Fruit fly (Drosophila melanogaster) whole organism, prepupa: ENCODE data around the gene RpL34a.

ENCODE experiments used
- Blimp-1 ChIP-seq: fragments of 200-800 bp; sonication (Bioruptor generic); optimal IDR thresholded peaks from 3 replicates; lab custom pipeline; 2017; ENCODE audit warnings: missing biosample characterization, missing genetic modification characterization, mild to moderate bottlenecking, moderate library complexity, missing genetic modification reagents
- CG10669 ChIP-seq: fragments of 200-800 bp; sonication (Bioruptor generic); optimal IDR thresholded peaks from 3 replicates; lab custom pipeline; 2018; ENCODE audit warnings: missing biosample characterization, mild to moderate bottlenecking, missing genetic modification characterization, moderate library complexity
- CG11294 ChIP-seq: fragments of 200-800 bp; sonication (Bioruptor generic); IDR thresholded peaks from 2 replicates; pipeline ENCODE4 v1.3.6; 2022; ENCODE audit warnings: missing biosample characterization, missing genetic modification characterization
- CG16779 ChIP-seq: fragments of 200-800 bp; sonication (Bioruptor generic); optimal IDR thresholded peaks from 3 replicates; lab custom pipeline; 2017; ENCODE audit warnings: missing biosample characterization, mild to moderate bottlenecking, missing genetic modification characterization
- CG3032 ChIP-seq: fragments of 200-800 bp; optimal IDR thresholded peaks from 2 replicates; lab custom pipeline; 2019; ENCODE audit warnings: missing biosample characterization, mild to moderate bottlenecking, missing genetic modification characterization, moderate library complexity
- CG31627 ChIP-seq: fragments of 200-800 bp; sonication (Bioruptor generic); optimal IDR thresholded peaks from 3 replicates; lab custom pipeline; 2016; ENCODE audit warnings: missing biosample characterization, missing genetic modification characterization
- CG34406 ChIP-seq: fragments of 200-800 bp; sonication (Bioruptor generic); optimal IDR thresholded peaks from 3 replicates; lab custom pipeline; 2016; ENCODE audit warnings: missing biosample characterization, missing genetic modification characterization
- CG4318 ChIP-seq: fragments of 200-800 bp; sonication (Bioruptor generic); optimal IDR thresholded peaks from 3 replicates; lab custom pipeline; 2017; ENCODE audit warnings: missing biosample characterization, mild to moderate bottlenecking, missing genetic modification characterization
- CG6163 ChIP-seq: fragments of 200-800 bp; sonication (Bioruptor generic); IDR thresholded peaks from 3 replicates; pipeline ENCODE4 v1.3.6; 2022; ENCODE audit warnings: missing biosample characterization, missing genetic modification characterization
- CG6792 ChIP-seq: fragments of 200-800 bp; sonication (Bioruptor generic); optimal IDR thresholded peaks from 3 replicates; lab custom pipeline; 2016; ENCODE audit warnings: missing biosample characterization, missing genetic modification characterization
- CG6808 ChIP-seq: fragments of 200-800 bp; sonication (Bioruptor generic); optimal IDR thresholded peaks from 3 replicates; lab custom pipeline; 2017; ENCODE audit warnings: missing biosample characterization, missing genetic modification characterization, mild to moderate bottlenecking, moderate library complexity, missing genetic modification reagents
- CG6854 ChIP-seq: fragments of 200-800 bp; sonication (Bioruptor generic); optimal IDR thresholded peaks from 2 replicates; lab custom pipeline; 2017; ENCODE audit warnings: missing biosample characterization, mild to moderate bottlenecking, missing genetic modification characterization
- CG8119 ChIP-seq: fragments of 200-800 bp; sonication (Bioruptor generic); IDR thresholded peaks from 3 replicates; pipeline ENCODE4 v1.3.6; 2022; ENCODE audit warnings: missing biosample characterization, missing genetic modification characterization
- CG8319 ChIP-seq: fragments of 200-800 bp; sonication (Bioruptor generic); optimal IDR thresholded peaks from 3 replicates; lab custom pipeline; 2016; ENCODE audit warnings: missing biosample characterization, missing genetic modification characterization
- Ets21C ChIP-seq: fragments of 200-800 bp; sonication (Bioruptor generic); optimal IDR thresholded peaks from 3 replicates; lab custom pipeline; 2016; ENCODE audit warnings: missing biosample characterization, missing genetic modification characterization
- Ets96B ChIP-seq: fragments of 200-800 bp; optimal IDR thresholded peaks from 2 replicates; lab custom pipeline; 2019; ENCODE audit warnings: missing biosample characterization, mild to moderate bottlenecking, missing genetic modification characterization, moderate library complexity
- Hr38 ChIP-seq: sonication (Bioruptor generic); optimal IDR thresholded peaks from 2 replicates; lab custom pipeline; 2016; ENCODE audit warnings: missing biosample characterization, missing genetic modification characterization
- Hr39 ChIP-seq: fragments of 200-800 bp; sonication (Bioruptor generic); optimal IDR thresholded peaks from 2 replicates; lab custom pipeline; 2016; ENCODE audit warnings: missing biosample characterization, missing genetic modification characterization
- Hr4 ChIP-seq: fragments of 200-800 bp; sonication (Bioruptor generic); optimal IDR thresholded peaks from 3 replicates; lab custom pipeline; 2016; ENCODE audit warnings: missing biosample characterization, missing genetic modification characterization
- Lpt ChIP-seq: fragments of 200-800 bp; sonication (Bioruptor generic); optimal IDR thresholded peaks from 3 replicates; lab custom pipeline; 2016; ENCODE audit warnings: missing biosample characterization, missing genetic modification characterization
- Met ChIP-seq: fragments of 200-800 bp; sonication (Bioruptor generic); optimal IDR thresholded peaks from 3 replicates; lab custom pipeline; 2016; ENCODE audit warnings: missing biosample characterization, missing genetic modification characterization
- OdsH ChIP-seq: fragments of 200-800 bp; sonication (Bioruptor generic); optimal IDR thresholded peaks from 3 replicates; lab custom pipeline; 2016; ENCODE audit warnings: missing biosample characterization, missing genetic modification characterization
- Sox102F ChIP-seq: fragments of 200-800 bp; sonication (Bioruptor generic); optimal IDR thresholded peaks from 2 replicates; lab custom pipeline; 2016; ENCODE audit warnings: missing biosample characterization, mild to moderate bottlenecking, missing genetic modification characterization
- Sox14 ChIP-seq: fragments of 200-800 bp; sonication (Bioruptor generic); optimal IDR thresholded peaks from 3 replicates; lab custom pipeline; 2016; ENCODE audit warnings: missing biosample characterization, missing genetic modification characterization
- eg ChIP-seq: fragments of 200-800 bp; sonication (Bioruptor generic); IDR thresholded peaks from 3 replicates; pipeline ENCODE4 v1.3.6; 2022; ENCODE audit warnings: missing biosample characterization, missing genetic modification characterization
- fd59A ChIP-seq: fragments of 200-800 bp; sonication (Bioruptor generic); optimal IDR thresholded peaks from 2 replicates; lab custom pipeline; 2017; ENCODE audit warnings: missing biosample characterization, mild to moderate bottlenecking, missing genetic modification characterization, missing genetic modification reagents
- fkh ChIP-seq: fragments of 200-800 bp; sonication (Bioruptor generic); optimal IDR thresholded peaks from 3 replicates; lab custom pipeline; 2017; ENCODE audit warnings: missing biosample characterization, mild to moderate bottlenecking, missing genetic modification characterization, moderate library complexity
- lz ChIP-seq: fragments of 200-800 bp; sonication (Bioruptor generic); optimal IDR thresholded peaks from 3 replicates; lab custom pipeline; 2016; ENCODE audit warnings: missing biosample characterization, missing genetic modification characterization
- net ChIP-seq: fragments of 200-800 bp; sonication (Bioruptor generic); optimal IDR thresholded peaks from 3 replicates; lab custom pipeline; 2016; ENCODE audit warnings: missing biosample characterization, missing genetic modification characterization
- spab ChIP-seq: fragments of 200-800 bp; sonication (Bioruptor generic); optimal IDR thresholded peaks from 2 replicates; lab custom pipeline; 2017; ENCODE audit warnings: missing biosample characterization, mild to moderate bottlenecking, missing genetic modification characterization, missing genetic modification reagents
- ss ChIP-seq, 2 experiments: fragments of 200-800 bp; sonication (Bioruptor generic); optimal IDR thresholded peaks; 2 replicates in 1 of 2; 3 replicates in 1 of 2; lab custom pipeline; 2017 to 2018; ENCODE audit warnings: mild to moderate bottlenecking in 2 of 2, missing biosample characterization in 2 of 2, missing genetic modification characterization in 2 of 2, moderate library complexity in 1 of 2
- svp ChIP-seq: fragments of 200-800 bp; sonication (Bioruptor generic); peaks from one replicate; lab custom pipeline; 2016; ENCODE audit warnings: missing biosample characterization, missing genetic modification characterization
- topi ChIP-seq: fragments of 200-800 bp; sonication (Bioruptor generic); optimal IDR thresholded peaks from 3 replicates; lab custom pipeline; 2016; ENCODE audit warnings: missing biosample characterization, missing genetic modification characterization
- vri ChIP-seq: fragments of 200-800 bp; sonication (Bioruptor generic); optimal IDR thresholded peaks from 3 replicates; lab custom pipeline; 2016; ENCODE audit warnings: missing biosample characterization, mild to moderate bottlenecking, missing genetic modification characterization

Gene RpL34a

DNA sequence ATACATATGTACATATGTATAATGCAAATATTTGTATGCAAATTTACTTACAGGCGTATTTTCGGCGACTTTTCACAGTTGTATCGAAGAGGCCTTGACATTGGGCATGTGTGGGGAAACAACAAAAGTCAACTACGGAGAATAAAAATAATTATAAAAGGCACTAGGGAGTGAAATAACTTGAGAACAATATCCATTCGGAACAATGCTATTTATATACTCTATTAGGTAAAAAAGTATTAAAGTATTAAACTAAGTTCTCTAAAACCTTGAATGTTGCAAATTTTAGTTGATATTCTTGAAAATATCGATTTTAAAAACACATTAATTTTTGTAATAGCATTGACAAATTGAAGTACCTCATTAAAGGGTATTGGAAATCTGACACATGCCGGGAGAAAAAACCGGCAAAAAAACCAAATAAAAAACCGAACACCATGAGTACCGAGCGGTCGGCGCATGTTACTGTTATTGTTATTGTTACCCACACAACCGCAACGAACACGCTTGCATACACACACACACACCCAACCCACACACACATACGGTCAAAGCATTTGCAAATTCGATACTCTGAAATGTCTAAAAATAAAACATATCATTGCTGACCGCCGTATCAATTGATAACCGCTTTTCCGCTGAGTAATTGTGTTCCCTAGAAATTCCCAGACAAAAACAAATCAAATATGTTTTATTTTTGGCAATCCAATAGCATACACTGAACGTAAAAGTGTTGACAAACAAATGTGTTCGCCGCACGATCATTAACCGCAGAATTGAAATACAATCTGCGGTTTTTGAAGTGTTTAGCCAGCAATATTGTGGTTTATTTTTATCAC, 45.5 kb upstream of the RpL34a start (continued):
- peak; percentile 71 for TF ChIP-seq Hr39
- TF ChIP-seq CG10669 (GFP tag; lab: Kevin White, UChicago) = no peak
- peak; percentile 17 for TF ChIP-seq spab
- TF ChIP-seq svp (GFP tag; lab: Kevin White, UChicago) = peak; percentile 89
- peak; percentile 28 for TF ChIP-seq CG3032
- no peak for TF ChIP-seq fd59A (GFP tag; lab: Kevin White, UChicago)
- TF ChIP-seq vri (GFP tag; lab: Kevin White, UChicago) = peak; percentile 20
- peak; percentile 84 for TF ChIP-seq lz (GFP tag; lab: Kevin White, UChicago)
- TF ChIP-seq CG11294 (GFP tag; lab: Robert Waterston, UW) = no peak
- TF ChIP-seq CG34406 (GFP tag; lab: Kevin White, UChicago) = peak; percentile 68
- TF ChIP-seq CG4318 (GFP tag; lab: Kevin White, UChicago) = no peak
- TF ChIP-seq CG8119 (GFP tag; lab: Robert Waterston, UW) = peak; percentile 56; the same call in 1 of the 3 replicates
- peak in 1 of 2 experiments; percentile 26 for TF ChIP-seq ss (GFP tag; optimal IDR thresholded peaks at IDR 0.05; lab: Kevin White, UChicago)
- TF ChIP-seq CG6854 (GFP tag; lab: Kevin White, UChicago) = peak; percentile 44
- TF ChIP-seq CG6808 (GFP tag; lab: Kevin White, UChicago) = peak; percentile 10
- peak; percentile 69 for TF ChIP-seq Ets21C
- peak; percentile 45 for TF ChIP-seq fkh
- peak; percentile 33 for TF ChIP-seq net (GFP tag; lab: Kevin White, UChicago)
- TF ChIP-seq CG16779 = no peak
- TF ChIP-seq CG8319 (GFP tag; lab: Kevin White, UChicago) = peak; percentile 7
- TF ChIP-seq CG6163 = peak; percentile 66
- TF ChIP-seq, all 60 proteins: peak for 48

DNA sequence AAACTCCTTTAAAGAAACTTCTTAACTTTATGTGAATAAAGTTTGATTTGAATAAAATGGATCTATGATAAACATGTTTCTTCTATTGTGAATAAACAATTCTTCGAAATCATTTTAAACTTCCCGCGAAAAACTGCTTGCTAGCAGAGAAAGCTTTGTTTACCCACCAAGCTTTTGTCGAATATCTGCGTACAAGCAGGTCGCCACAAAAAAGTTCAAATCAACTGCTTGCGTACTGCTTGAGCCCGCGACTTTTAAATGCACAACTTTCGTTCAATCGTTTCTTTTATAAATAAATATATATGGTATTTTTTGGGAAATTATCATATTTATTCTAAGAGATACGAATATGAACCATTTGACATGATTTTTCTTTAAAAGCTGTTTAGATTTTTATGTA, 44.4 kb upstream of the RpL34a start:
- TF ChIP-seq Hr39 (no peak), Ets96B (tag; lab: Kevin White, UChicago) (no peak), Lpt (GFP tag; lab: Kevin White, UChicago) (no peak), vri (GFP tag; lab: Kevin White, UChicago) (no peak), fkh (peak; percentile 83), CG6792 (GFP tag; lab: Kevin White, UChicago) (no peak), CG6808 (GFP tag; lab: Kevin White, UChicago) (no peak)
- TF ChIP-seq, all 60 proteins: peak for 1

DNA sequence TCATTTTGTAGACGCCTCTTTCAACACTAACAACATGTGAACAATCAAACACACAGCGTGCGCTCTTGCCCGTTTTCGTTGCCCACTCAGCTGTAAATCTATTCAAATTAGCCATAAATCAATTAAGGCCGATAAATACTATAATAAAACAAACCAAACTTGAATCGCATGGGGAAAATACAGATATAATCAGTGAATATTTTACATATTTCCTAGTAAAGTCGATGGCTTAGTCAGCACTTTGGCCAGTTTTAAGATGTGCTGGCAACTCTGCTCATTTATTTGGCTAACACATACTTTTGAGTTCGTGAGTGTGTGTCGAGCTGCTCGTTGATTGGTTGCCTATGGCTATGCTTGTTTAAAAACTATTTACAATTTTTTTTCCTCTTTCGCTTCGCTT, 40.2 kb upstream of the RpL34a start:
- peak; percentile 11 for TF ChIP-seq Sox14 (GFP tag; lab: Kevin White, UChicago)
- TF ChIP-seq vri (GFP tag; lab: Kevin White, UChicago) = peak; percentile 6
- peak; percentile 10 for TF ChIP-seq Met
- TF ChIP-seq Hr38 (GFP tag; lab: Kevin White, UChicago) = no peak
- TF ChIP-seq Hr4 (GFP tag; lab: Kevin White, UChicago) = peak; percentile 19
- TF ChIP-seq topi = no peak
- peak; percentile 85 for TF ChIP-seq fkh
- TF ChIP-seq CG6163 = 0 out of 3 replicates have a peak, but pooled peaks have one; percentile 29
- no peak for TF ChIP-seq CG31627
- no peak for TF ChIP-seq Blimp-1 (GFP tag; lab: Kevin White, UChicago)
- peak; percentile 21 for TF ChIP-seq Sox102F
- peak; percentile 10; the same call in 1 of the 3 replicates for TF ChIP-seq eg (GFP tag; lab: Robert Waterston, UW)
- TF ChIP-seq CG8119 (GFP tag; lab: Robert Waterston, UW) = no peak
- TF ChIP-seq OdsH (GFP tag; lab: Kevin White, UChicago) = no peak
- TF ChIP-seq, all 60 proteins: peak for 8
